Fruit fly (Drosophila melanogaster) whole organism, wandering third instar larva: ENCODE data around the gene CG43407.

Experiments used
- Dif ChIP-seq: fragments of 200-275, 200-300 bp; sonication (Bioruptor generic); optimal IDR thresholded peaks from 2 replicates; lab custom pipeline; 2018; ENCODE audit warnings: missing biosample characterization, missing genetic modification characterization; ENCODE audit not compliant: partially characterized antibody
- OdsH ChIP-seq: fragments of 200-800 bp; sonication (Bioruptor generic); optimal IDR thresholded peaks from 2 replicates; lab custom pipeline; 2016; ENCODE audit warnings: missing biosample characterization, mild to moderate bottlenecking, missing genetic modification characterization
- brk ChIP-seq: fragments of 200-800 bp; sonication (Bioruptor generic); optimal IDR thresholded peaks from 2 replicates; lab custom pipeline; 2016; ENCODE audit warnings: missing biosample characterization, mild to moderate bottlenecking, missing genetic modification characterization
- jim ChIP-seq: fragments of 175-275, 200-325 bp; sonication (Bioruptor generic); optimal IDR thresholded peaks from 2 replicates; lab custom pipeline; 2016; ENCODE audit warnings: missing biosample characterization, mild to moderate bottlenecking, missing genetic modification characterization
- psq ChIP-seq: fragments of 200-800 bp; sonication (Bioruptor generic); optimal IDR thresholded peaks from 3 replicates; lab custom pipeline; 2017; ENCODE audit warnings: missing biosample characterization, mild to moderate bottlenecking, missing genetic modification characterization, moderate library complexity
- woc ChIP-seq: sonication (Bioruptor generic); optimal IDR thresholded peaks from 2 replicates; lab custom pipeline; 2016; ENCODE audit warnings: missing biosample characterization, mild to moderate bottlenecking, missing genetic modification characterization

DNA sequence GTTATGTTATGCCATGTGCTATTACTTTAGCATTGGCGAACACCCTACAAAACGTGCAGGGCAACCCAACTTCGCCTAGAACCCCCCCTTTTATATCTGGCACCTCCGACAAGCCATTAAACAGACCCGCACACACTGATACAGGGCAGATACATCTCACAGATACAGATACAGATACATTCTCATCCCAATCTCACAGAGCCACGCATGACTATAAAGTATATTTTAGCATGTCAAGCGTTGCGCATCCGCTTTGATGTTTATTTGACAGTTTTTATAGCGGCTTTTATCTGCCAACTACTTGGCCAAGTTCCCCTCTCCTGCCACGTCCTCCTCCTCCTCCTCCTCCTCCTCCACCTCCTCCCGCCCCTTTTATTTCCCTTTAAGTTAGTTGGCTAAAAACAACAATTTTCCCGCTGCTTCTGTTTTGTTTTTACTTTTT is 33.9 kb downstream of the CG43407 start:
- TF ChIP-seq jim (no peak), psq (GFP tag; lab: Kevin White, UChicago) (no peak), Dif (GFP tag; lab: Kevin White, UChicago) (no peak), OdsH (no peak), woc (GFP tag; lab: Kevin White, UChicago) (no peak), brk (GFP tag; lab: Kevin White, UChicago) (no peak)
